Worm (Caenorhabditis elegans) whole organism, late embryonic: ENCODE data around the gene C36C9.5.

ENCODE experiments used
- ama-1 ChIP-seq: fragments of 150-350 bp; optimal IDR thresholded peaks from 2 replicates; lab custom pipeline; 2014
- ceh-48 ChIP-seq: sonication (generic microtip); optimal IDR thresholded peaks from 2 replicates; lab custom pipeline; 2016; ENCODE audit warnings: missing genetic modification characterization, inconsistent platforms, missing compliant biosample characterization
- dmd-4 ChIP-seq: sonication (generic microtip); optimal IDR thresholded peaks from 2 replicates; lab custom pipeline; 2016; ENCODE audit warnings: borderline replicate concordance, missing genetic modification characterization, missing compliant biosample characterization
- fkh-10 ChIP-seq: fragments of 150-350 bp; optimal IDR thresholded peaks from 2 replicates; lab custom pipeline; 2014; ENCODE audit warnings: missing biosample characterization, missing genetic modification reagents, missing genetic modification characterization
- fkh-6 ChIP-seq: sonication (generic microtip); optimal IDR thresholded peaks from 2 replicates; lab custom pipeline; 2016; ENCODE audit warnings: missing genetic modification characterization, missing compliant biosample characterization
- gmeb-2 ChIP-seq: sonication (generic microtip); optimal IDR thresholded peaks from 2 replicates; lab custom pipeline; 2016; ENCODE audit warnings: missing genetic modification characterization, inconsistent platforms, missing compliant biosample characterization
- nfya-1 ChIP-seq: sonication (generic microtip); optimal IDR thresholded peaks from 2 replicates; lab custom pipeline; 2017; ENCODE audit warnings: missing genetic modification characterization, mild to moderate bottlenecking, missing compliant biosample characterization, antibody characterized with exemption, moderate library complexity
- pha-4 ChIP-seq: fragments of 150-350 bp; optimal IDR thresholded peaks from 2 replicates; lab custom pipeline; 2018; ENCODE audit warnings: missing biosample characterization, missing genetic modification reagents, missing genetic modification characterization
- pqm-1 ChIP-seq: sonication (generic microtip); optimal IDR thresholded peaks from 2 replicates; lab custom pipeline; 2016; ENCODE audit warnings: missing genetic modification characterization, missing compliant biosample characterization
- rnt-1 ChIP-seq: sonication (generic microtip); optimal IDR thresholded peaks from 2 replicates; lab custom pipeline; 2016; ENCODE audit warnings: missing genetic modification characterization, missing compliant biosample characterization
- sox-4 ChIP-seq: sonication (generic microtip); optimal IDR thresholded peaks from 2 replicates; lab custom pipeline; 2017; ENCODE audit warnings: mild to moderate bottlenecking, missing genetic modification characterization, inconsistent platforms, missing compliant biosample characterization
- tbx-7 ChIP-seq: sonication (generic microtip); optimal IDR thresholded peaks from 2 replicates; lab custom pipeline; 2016; ENCODE audit warnings: missing genotype, missing genetic modification characterization, missing compliant biosample characterization
- unc-86 ChIP-seq: sonication (generic microtip); optimal IDR thresholded peaks from 2 replicates; lab custom pipeline; 2016; ENCODE audit warnings: missing genetic modification characterization, missing compliant biosample characterization
- zip-5 ChIP-seq: sonication (generic microtip); optimal IDR thresholded peaks from 2 replicates; lab custom pipeline; 2016; ENCODE audit warnings: missing genetic modification characterization, missing compliant biosample characterization

- no peak for TF ChIP-seq dmd-4 (tag; lab: Kevin White, UChicago)
- TF ChIP-seq ceh-48 (tag; lab: Kevin White, UChicago) = no peak
- no peak for TF ChIP-seq nfya-1
- TF ChIP-seq zip-5 (tag; lab: Kevin White, UChicago) = no peak
- no peak for TF ChIP-seq gmeb-2 (tag; lab: Kevin White, UChicago)
- no peak for TF ChIP-seq tbx-7
- no peak for TF ChIP-seq rnt-1 (tag; lab: Kevin White, UChicago)
- TF ChIP-seq unc-86 = no peak
- no peak for TF ChIP-seq ama-1 (lab: Kevin White, UChicago)
- TF ChIP-seq fkh-10 (GFP tag; lab: Kevin White, UChicago) = no peak
- TF ChIP-seq pha-4 (tag; lab: Kevin White, UChicago) = no peak
- no peak for TF ChIP-seq fkh-6 (tag; lab: Kevin White, UChicago)
- TF ChIP-seq sox-4 = no peak
- TF ChIP-seq pqm-1 = no peak
Observed at ce11 chrX:1737606-1738005, 33.9 kb upstream of the C36C9.5 start, which contains the start of gene F07G6.10.
